Worm (Caenorhabditis elegans) whole organism, young adult: ENCODE measurements around the gene gtf-2A2.

Experiments
- B0261.1 ChIP-seq: sonication (generic microtip); optimal IDR thresholded peaks from 2 replicates; lab custom pipeline; 2016; ENCODE audit warnings: mild to moderate bottlenecking, missing genetic modification characterization, moderate library complexity, missing compliant biosample characterization
- C06A6.2 ChIP-seq: fragments of 200-800 bp; sonication (Bioruptor generic); conservative IDR thresholded peaks from 2 replicates; pipeline ENCODE4 v1.3.6; 2022; ENCODE audit warnings: missing genetic modification characterization, missing compliant biosample characterization
- C17E4.6 ChIP-seq: fragments of 200-800 bp; sonication (Bioruptor generic); IDR thresholded peaks from 2 replicates; pipeline ENCODE4 v1.3.6; 2022; ENCODE audit warnings: missing genetic modification reagents, missing genetic modification characterization, missing compliant biosample characterization
- F10E7.11 ChIP-seq: sonication (generic microtip); optimal IDR thresholded peaks from 2 replicates; lab custom pipeline; 2017; ENCODE audit warnings: mild to moderate bottlenecking, missing genetic modification characterization, moderate library complexity, missing compliant biosample characterization
- F22D6.2 ChIP-seq: sonication (generic microtip); optimal IDR thresholded peaks from 2 replicates; lab custom pipeline; 2016; ENCODE audit warnings: mild to moderate bottlenecking, missing genetic modification characterization, missing compliant biosample characterization
- F39B2.1 ChIP-seq: fragments of 200-800 bp; sonication (Bioruptor generic); IDR thresholded peaks from 2 replicates; pipeline ENCODE4 v1.3.6; 2022; ENCODE audit warnings: missing genetic modification reagents, missing genetic modification characterization, missing compliant biosample characterization
- F49E8.2 ChIP-seq: sonication (generic microtip); optimal IDR thresholded peaks from 3 replicates; lab custom pipeline; 2017; ENCODE audit warnings: missing genetic modification characterization, mild to moderate bottlenecking, missing compliant biosample characterization, antibody characterized with exemption, moderate library complexity; ENCODE audit not compliant: insufficient read depth
- F52B5.7 ChIP-seq: sonication (generic microtip); optimal IDR thresholded peaks from 2 replicates; lab custom pipeline; 2016; ENCODE audit warnings: mild to moderate bottlenecking, missing genetic modification characterization, missing compliant biosample characterization
- F55B11.4 ChIP-seq: sonication (generic microtip); optimal IDR thresholded peaks from 2 replicates; lab custom pipeline; 2016; ENCODE audit warnings: missing compliant biosample characterization, missing genetic modification characterization, borderline replicate concordance; ENCODE audit not compliant: insufficient read depth
- F57C9.4 ChIP-seq: sonication (generic microtip); optimal IDR thresholded peaks from 2 replicates; lab custom pipeline; 2017; ENCODE audit warnings: mild to moderate bottlenecking, missing genetic modification characterization, missing compliant biosample characterization
- K12H6.12 ChIP-seq: fragments of 200-800 bp; sonication (Bioruptor generic); optimal IDR thresholded peaks from 2 replicates; lab custom pipeline; 2018; ENCODE audit warnings: mild to moderate bottlenecking, missing genetic modification characterization, missing compliant biosample characterization
- Y53F4B.3 ChIP-seq: fragments of 200-800 bp; sonication (Bioruptor generic); IDR thresholded peaks from 2 replicates; pipeline ENCODE4 v1.3.6; 2022; ENCODE audit warnings: missing genetic modification reagents, missing genetic modification characterization, missing compliant biosample characterization
- Y53G8AR.9 ChIP-seq: fragments of 200-800 bp; sonication (Bioruptor generic); conservative IDR thresholded peaks from 2 replicates; pipeline ENCODE4 v1.3.6; 2022; ENCODE audit warnings: missing genetic modification reagents, missing genetic modification characterization, missing compliant biosample characterization
- Y95B8A.8 ChIP-seq: fragments of 200-800 bp; sonication (Bioruptor generic); IDR thresholded peaks from 2 replicates; pipeline ENCODE4 v1.3.6; 2022; ENCODE audit warnings: missing genetic modification reagents, missing genetic modification characterization, missing compliant biosample characterization
- aptf-3 ChIP-seq: fragments of 200-800 bp; sonication (Bioruptor generic); IDR thresholded peaks from 2 replicates; pipeline ENCODE4 v1.3.6; 2022; ENCODE audit warnings: missing genetic modification characterization, missing compliant biosample characterization
- athp-1 ChIP-seq: sonication (generic microtip); optimal IDR thresholded peaks from 2 replicates; lab custom pipeline; 2017; ENCODE audit warnings: mild to moderate bottlenecking, missing genetic modification characterization, missing compliant biosample characterization
- attf-5 ChIP-seq: fragments of 200-800 bp; sonication (Bioruptor generic); optimal IDR thresholded peaks from 2 replicates; lab custom pipeline; 2018; ENCODE audit warnings: mild to moderate bottlenecking, missing genetic modification characterization, missing compliant biosample characterization
- bed-1 ChIP-seq: fragments of 200-800 bp; sonication (Bioruptor generic); IDR thresholded peaks from 2 replicates; pipeline ENCODE4 v1.3.6; 2022; ENCODE audit warnings: missing genetic modification reagents, missing genetic modification characterization, missing compliant biosample characterization
- bed-2 ChIP-seq: fragments of 200-800 bp; sonication (Bioruptor generic); IDR thresholded peaks from 2 replicates; pipeline ENCODE4 v1.3.6; 2022; ENCODE audit warnings: missing genetic modification reagents, missing genetic modification characterization, missing compliant biosample characterization
- ccch-3 ChIP-seq: fragments of 200-800 bp; sonication (Bioruptor generic); optimal IDR thresholded peaks from 2 replicates; lab custom pipeline; 2018; ENCODE audit warnings: mild to moderate bottlenecking, missing genetic modification characterization, missing compliant biosample characterization
- cebp-1 ChIP-seq, 2 experiments: fragments of 200-800 bp in 1 of 2; sonication (Bioruptor generic) in 1 of 2; sonication (generic microtip) in 1 of 2; IDR thresholded peaks in 1 of 2; optimal IDR thresholded peaks in 1 of 2; 2 replicates each; pipeline versions ENCODE4 v1.3.6 to Lab custom; 2017 to 2022; ENCODE audit warnings: missing compliant biosample characterization in 2 of 2, missing genetic modification characterization in 2 of 2, mild to moderate bottlenecking in 1 of 2, missing genetic modification reagents in 1 of 2, moderate library complexity in 1 of 2
- cebp-2 ChIP-seq: fragments of 200-800 bp; sonication (Bioruptor generic); IDR thresholded peaks from 2 replicates; pipeline ENCODE4 v1.3.6; 2022; ENCODE audit warnings: missing genetic modification characterization, missing compliant biosample characterization
- ceh-27 ChIP-seq: fragments of 200-800 bp; sonication (Bioruptor generic); optimal IDR thresholded peaks from 2 replicates; lab custom pipeline; 2018; ENCODE audit warnings: mild to moderate bottlenecking, missing genetic modification characterization, moderate library complexity, missing compliant biosample characterization
- ceh-91 ChIP-seq: fragments of 200-800 bp; sonication (Bioruptor generic); IDR thresholded peaks from 2 replicates; pipeline ENCODE4 v1.3.6; 2022; ENCODE audit warnings: missing genetic modification reagents, missing genetic modification characterization, missing compliant biosample characterization
- dpl-1 ChIP-seq: fragments of 150-350 bp; optimal IDR thresholded peaks from 2 replicates; lab custom pipeline; 2014; ENCODE audit warnings: missing biosample characterization, missing genetic modification reagents, missing genetic modification characterization
- efl-1 ChIP-seq: fragments of 150-350 bp; optimal IDR thresholded peaks from 2 replicates; lab custom pipeline; 2014; ENCODE audit warnings: missing biosample characterization, missing genetic modification reagents, missing genetic modification characterization
- egl-18 ChIP-seq: fragments of 200-800 bp; sonication (Bioruptor generic); IDR thresholded peaks from 2 replicates; pipeline ENCODE4 v1.3.6; 2022; ENCODE audit warnings: missing genetic modification reagents, missing genetic modification characterization, missing compliant biosample characterization
- him-1 ChIP-seq: sonication (generic microtip); optimal IDR thresholded peaks from 2 replicates; lab custom pipeline; 2016; ENCODE audit warnings: missing genotype, missing genetic modification reagents, missing genetic modification characterization, missing compliant biosample characterization
- hlh-12 ChIP-seq: sonication (generic microtip); optimal IDR thresholded peaks from 2 replicates; lab custom pipeline; 2016; ENCODE audit warnings: missing genetic modification characterization, missing compliant biosample characterization
- hrde-1 ChIP-seq: sonication (generic microtip); optimal IDR thresholded peaks from 2 replicates; lab custom pipeline; 2016; ENCODE audit warnings: missing genetic modification characterization, mild to moderate bottlenecking, missing compliant biosample characterization, moderate library complexity, missing genotype, missing genetic modification reagents, borderline replicate concordance
- hsf-1 ChIP-seq: fragments of 200-800 bp; sonication (Bioruptor generic); IDR thresholded peaks from 2 replicates; pipeline ENCODE4 v1.3.6; 2022; ENCODE audit warnings: missing genetic modification reagents, missing genetic modification characterization, missing compliant biosample characterization
- let-526 ChIP-seq: fragments of 200-800 bp; sonication (Bioruptor generic); IDR thresholded peaks from 2 replicates; pipeline ENCODE4 v1.3.6; 2022; ENCODE audit warnings: missing genetic modification reagents, missing genetic modification characterization, missing compliant biosample characterization
- let-607 ChIP-seq, 2 experiments: fragments of 200-800 bp in 1 of 2; sonication (Bioruptor generic) in 1 of 2; sonication (generic microtip) in 1 of 2; optimal IDR thresholded peaks; 2 replicates each; lab custom pipeline; 2016 to 2018; ENCODE audit warnings: mild to moderate bottlenecking in 2 of 2, missing compliant biosample characterization in 2 of 2, missing genetic modification characterization in 2 of 2, moderate library complexity in 2 of 2, missing genotype in 1 of 2
- lin-35 ChIP-seq, 3 experiments: fragments of 150-350 bp in 2 of 3; sonication (generic microtip) in 1 of 3; optimal IDR thresholded peaks; 2 replicates each; lab custom pipeline; 2014 to 2018; ENCODE audit warnings: missing biosample characterization in 3 of 3, missing genetic modification characterization in 3 of 3, missing genetic modification reagents in 3 of 3
- lir-1 ChIP-seq: fragments of 200-800 bp; sonication (Bioruptor generic); conservative IDR thresholded peaks from 2 replicates; pipeline ENCODE4 v1.3.6; 2022; ENCODE audit warnings: missing genetic modification reagents, missing genetic modification characterization, missing compliant biosample characterization
- mes-4 ChIP-seq: sonication (generic microtip); optimal IDR thresholded peaks from 2 replicates; lab custom pipeline; 2016; ENCODE audit warnings: missing genotype, missing genetic modification characterization, missing compliant biosample characterization
- nhr-120 ChIP-seq: fragments of 200-800 bp; sonication (Bioruptor generic); IDR thresholded peaks from 2 replicates; pipeline ENCODE4 v1.3.6; 2022; ENCODE audit warnings: missing genetic modification characterization, missing compliant biosample characterization
- nhr-179 ChIP-seq: sonication (generic microtip); optimal IDR thresholded peaks from 2 replicates; lab custom pipeline; 2016; ENCODE audit warnings: mild to moderate bottlenecking, missing genetic modification characterization, missing compliant biosample characterization
- nhr-27 ChIP-seq: fragments of 200-800 bp; sonication (Bioruptor generic); optimal IDR thresholded peaks from 2 replicates; lab custom pipeline; 2018; ENCODE audit warnings: mild to moderate bottlenecking, missing genetic modification characterization, moderate library complexity, missing compliant biosample characterization
- nhr-90 ChIP-seq: sonication (generic microtip); optimal IDR thresholded peaks from 2 replicates; lab custom pipeline; 2016; ENCODE audit warnings: missing genotype, mild to moderate bottlenecking, missing genetic modification characterization, missing compliant biosample characterization
- rpc-1 ChIP-seq, 2 experiments: fragments of 150-350 bp in 1 of 2; sonication (generic microtip) in 1 of 2; optimal IDR thresholded peaks; 2 replicates each; lab custom pipeline; 2014 to 2018; ENCODE audit warnings: missing biosample characterization in 1 of 2, missing genetic modification characterization in 1 of 2, missing genetic modification reagents in 1 of 2, missing genotype in 1 of 2
- sea-2 ChIP-seq: fragments of 200-800 bp; sonication (Bioruptor generic); IDR thresholded peaks from 2 replicates; pipeline ENCODE4 v1.3.6; 2022; ENCODE audit warnings: missing genetic modification characterization, missing compliant biosample characterization
- unc-130 ChIP-seq: sonication (generic microtip); optimal IDR thresholded peaks from 2 replicates; lab custom pipeline; 2016; ENCODE audit warnings: missing genetic modification reagents, missing genetic modification characterization, missing compliant biosample characterization
- xnd-1 ChIP-seq: sonication (generic microtip); optimal IDR thresholded peaks from 2 replicates; lab custom pipeline; 2016; ENCODE audit warnings: missing genotype, missing genetic modification reagents, missing genetic modification characterization, missing compliant biosample characterization
- zim-3 ChIP-seq: sonication (generic microtip); optimal IDR thresholded peaks from 2 replicates; lab custom pipeline; 2017; ENCODE audit warnings: mild to moderate bottlenecking, missing genetic modification characterization, moderate library complexity, missing compliant biosample characterization
- ztf-26 ChIP-seq: sonication (generic microtip); optimal IDR thresholded peaks from 2 replicates; lab custom pipeline; 2017; ENCODE audit warnings: missing genetic modification characterization, missing compliant biosample characterization

The gtf-2A2 gene

DNA sequence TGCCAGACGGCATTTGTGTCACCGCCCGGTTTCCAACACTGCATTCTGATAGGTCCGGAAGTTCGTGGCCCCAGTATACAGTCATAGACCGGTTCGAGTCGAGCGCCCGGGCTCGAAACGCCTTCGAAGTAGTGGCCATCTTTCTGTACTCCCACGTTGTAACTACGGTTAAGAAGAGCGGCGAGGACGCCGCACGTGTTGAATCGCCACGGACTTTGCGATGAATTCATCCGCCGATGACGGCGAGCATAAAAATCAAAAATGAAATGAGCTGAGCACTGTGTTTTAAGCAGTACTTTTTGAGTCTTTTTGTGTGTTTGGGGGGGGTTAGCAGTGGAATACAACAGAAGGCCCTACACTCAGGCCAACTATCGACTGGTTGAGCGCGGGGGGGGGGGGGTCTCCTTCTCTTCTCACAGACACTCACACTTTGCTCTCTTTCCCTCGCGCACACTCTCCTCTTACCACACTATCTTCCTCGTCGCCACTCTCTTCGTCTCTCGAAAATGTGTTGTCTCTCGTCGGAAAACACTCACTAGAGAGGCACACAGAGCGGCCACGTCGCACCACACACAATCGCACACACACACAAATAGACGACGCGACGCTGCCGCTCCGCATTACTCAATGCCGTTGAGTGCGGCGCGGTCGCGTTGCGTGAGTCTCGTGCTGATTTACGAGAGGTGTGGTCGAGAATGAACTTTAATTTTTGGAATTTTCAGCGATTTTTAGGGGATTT lies 16.2 kb upstream of the gtf-2A2 start, which contains the start of gene epc-1 (continued):
- TF ChIP-seq ceh-91 (GFP tag; lab: Robert Waterston, UW) (peak; percentile 80), dpl-1 (GFP tag; lab: Kevin White, UChicago) (peak; percentile 48), cebp-2 (GFP tag; lab: Robert Waterston, UW) (no peak), bed-1 (GFP tag; lab: Robert Waterston, UW) (no peak), nhr-27 (no peak), F49E8.2 (peak; percentile 89), nhr-120 (GFP tag; lab: Robert Waterston, UW) (no peak), him-1 (tag; lab: Kevin White, UChicago) (peak; percentile 68), aptf-3 (GFP tag; lab: Robert Waterston, UW) (no peak), C06A6.2 (GFP tag; lab: Robert Waterston, UW) (peak; percentile 50; the same call in 1 of the 2 replicates), athp-1 (tag; lab: Kevin White, UChicago) (peak; percentile 97), xnd-1 (tag; lab: Kevin White, UChicago) (peak; percentile 27), Y95B8A.8 (peak; percentile 92), Y53F4B.3 (GFP tag; lab: Robert Waterston, UW) (no peak), nhr-179 (tag; lab: Kevin White, UChicago) (no peak), F22D6.2 (no peak), F10E7.11 (tag; lab: Kevin White, UChicago) (peak; percentile 31), hrde-1 (tag; lab: Kevin White, UChicago) (peak; percentile 43), unc-130 (GFP tag; lab: Kevin White, UChicago) (peak; percentile 61), egl-18 (no peak), nhr-90 (tag; lab: Kevin White, UChicago) (no peak), let-607 (tag; optimal IDR thresholded peaks at IDR 0.05; lab: Kevin White, UChicago) (peak; percentile 97 to 98), C17E4.6 (GFP tag; lab: Robert Waterston, UW) (peak; percentile 98), let-526 (GFP tag; lab: Robert Waterston, UW) (0 out of 2 replicates have a peak, but pooled peaks have one; percentile 66), bed-2 (0 out of 2 replicates have a peak, but pooled peaks have one; percentile 16), lin-35 (GFP tag; optimal IDR thresholded peaks at IDR 0.05; lab: Kevin White, UChicago) (peak in 1 of 3 experiments; percentile 67), cebp-1 (GFP tag; IDR thresholded peaks at IDR 0.05; lab: Robert Waterston, UW) (peak; percentile 8; the same call in 1 of the 2 replicates), cebp-1 (tag; optimal IDR thresholded peaks at IDR 0.05; lab: Kevin White, UChicago) (peak; percentile 87), sea-2 (GFP tag; lab: Robert Waterston, UW) (peak; percentile 18; the same call in 1 of the 2 replicates), mes-4 (tag; lab: Kevin White, UChicago) (no peak), B0261.1 (tag; lab: Kevin White, UChicago) (no peak), efl-1 (peak; percentile 45), F57C9.4 (tag; lab: Kevin White, UChicago) (no peak), F39B2.1 (GFP tag; lab: Robert Waterston, UW) (no peak), rpc-1 (optimal IDR thresholded peaks at IDR 0.05; lab: Kevin White, UChicago) (no peak), rpc-1 (tag; optimal IDR thresholded peaks at IDR 0.05; lab: Kevin White, UChicago) (no peak), ztf-26 (peak; percentile 83), hsf-1 (peak; percentile 68; the same call in 1 of the 2 replicates), ceh-27 (GFP tag; lab: Kevin White, UChicago) (peak; percentile 97), K12H6.12 (tag; lab: Kevin White, UChicago) (peak; percentile 94), F55B11.4 (tag; lab: Kevin White, UChicago) (no peak), attf-5 (GFP tag; lab: Kevin White, UChicago) (peak; percentile 91), zim-3 (tag; lab: Kevin White, UChicago) (peak; percentile 58), hlh-12 (no peak), Y53G8AR.9 (GFP tag; lab: Robert Waterston, UW) (peak; percentile 65), lir-1 (GFP tag; lab: Robert Waterston, UW) (peak; percentile 96), ccch-3 (no peak), F52B5.7 (tag; lab: Kevin White, UChicago) (peak; percentile 59)
